Worm (Caenorhabditis elegans) whole organism, L4 larva: ENCODE data around the gene acdh-6.

Experiments used
- F26F4.8 ChIP-seq: fragments of 200-800 bp; sonication (Bioruptor generic); conservative IDR thresholded peaks from 2 replicates; pipeline ENCODE4 v1.3.6; 2022; ENCODE audit warnings: missing genetic modification characterization, missing compliant biosample characterization
- F37D6.2 ChIP-seq: sonication (generic microtip); optimal IDR thresholded peaks from 2 replicates; lab custom pipeline; 2016; ENCODE audit warnings: mild to moderate bottlenecking, missing genetic modification characterization, missing compliant biosample characterization
- F49E8.2 ChIP-seq: sonication (generic microtip); optimal IDR thresholded peaks from 2 replicates; lab custom pipeline; 2016; ENCODE audit warnings: missing compliant biosample characterization, mild to moderate bottlenecking, missing genetic modification characterization, borderline replicate concordance
- ZK337.2 ChIP-seq: fragments of 200-800 bp; sonication (Bioruptor generic); IDR thresholded peaks from 2 replicates; pipeline ENCODE4 v1.3.6; 2022; ENCODE audit warnings: missing genetic modification reagents, missing genetic modification characterization, missing compliant biosample characterization
- aha-1 ChIP-seq: fragments of 150-350 bp; peaks from one replicate; lab custom pipeline; 2014; ENCODE audit warnings: missing biosample characterization, missing genetic modification characterization
- attf-4 ChIP-seq: sonication (generic microtip); optimal IDR thresholded peaks from 3 replicates; lab custom pipeline; 2017; ENCODE audit warnings: missing biosample characterization, missing genetic modification characterization
- ceh-20 ChIP-seq: fragments of 200-800 bp; sonication (Bioruptor generic); IDR thresholded peaks from 2 replicates; pipeline ENCODE4 v1.3.6; 2022; ENCODE audit warnings: missing genetic modification reagents, missing genetic modification characterization, missing compliant biosample characterization
- ctbp-1 ChIP-seq: fragments of 200-800 bp; sonication (Bioruptor generic); IDR thresholded peaks from 2 replicates; pipeline ENCODE4 v1.3.6; 2022; ENCODE audit warnings: missing genetic modification reagents, missing genetic modification characterization, missing compliant biosample characterization
- daf-19 ChIP-seq: fragments of 200-800 bp; sonication (Bioruptor generic); conservative IDR thresholded peaks from 2 replicates; pipeline ENCODE4 v1.3.6; 2022; ENCODE audit warnings: missing genetic modification characterization, missing compliant biosample characterization
- daf-8 ChIP-seq: fragments of 200-800 bp; sonication (Bioruptor generic); IDR thresholded peaks from 2 replicates; pipeline ENCODE4 v1.3.6; 2022; ENCODE audit warnings: missing genetic modification characterization, missing compliant biosample characterization
- dmd-8 ChIP-seq: fragments of 200-800 bp; sonication (Bioruptor generic); IDR thresholded peaks from 2 replicates; pipeline ENCODE4 v1.3.6; 2022; ENCODE audit warnings: missing genetic modification characterization, missing compliant biosample characterization
- dmd-9 ChIP-seq: fragments of 200-800 bp; sonication (Bioruptor generic); IDR thresholded peaks from 2 replicates; pipeline ENCODE4 v1.3.6; 2022; ENCODE audit warnings: missing genetic modification reagents, missing genetic modification characterization, missing compliant biosample characterization
- fkh-10 ChIP-seq: fragments of 150-350 bp; optimal IDR thresholded peaks from 2 replicates; lab custom pipeline; 2014; ENCODE audit warnings: missing biosample characterization, missing genetic modification reagents, missing genetic modification characterization
- gei-8 ChIP-seq: fragments of 200-800 bp; sonication (Bioruptor generic); optimal IDR thresholded peaks from 2 replicates; lab custom pipeline; 2018; ENCODE audit warnings: mild to moderate bottlenecking, missing genetic modification characterization, missing compliant biosample characterization
- lin-1 ChIP-seq: fragments of 200-800 bp; sonication (Bioruptor generic); IDR thresholded peaks from 2 replicates; pipeline ENCODE4 v1.3.6; 2022; ENCODE audit warnings: missing genetic modification reagents, missing genetic modification characterization, missing compliant biosample characterization
- lin-29 ChIP-seq: fragments of 200-800 bp; sonication (Bioruptor generic); IDR thresholded peaks from 2 replicates; pipeline ENCODE4 v1.3.6; 2022; ENCODE audit warnings: missing genetic modification reagents, missing genetic modification characterization, missing compliant biosample characterization
- lir-3 ChIP-seq: sonication (generic microtip); optimal IDR thresholded peaks from 2 replicates; lab custom pipeline; 2016; ENCODE audit warnings: mild to moderate bottlenecking, missing genetic modification characterization, missing compliant biosample characterization
- madf-9 ChIP-seq: fragments of 200-800 bp; sonication (Bioruptor generic); conservative IDR thresholded peaks from 2 replicates; pipeline ENCODE4 v1.3.6; 2022; ENCODE audit warnings: missing genetic modification reagents, missing genetic modification characterization, missing compliant biosample characterization
- mxl-2 ChIP-seq: fragments of 200-800 bp; sonication (Bioruptor generic); conservative IDR thresholded peaks from 2 replicates; pipeline ENCODE4 v1.3.6; 2022; ENCODE audit warnings: missing genetic modification reagents, missing genetic modification characterization, missing compliant biosample characterization
- nhr-10 ChIP-seq: fragments of 150-350 bp; optimal IDR thresholded peaks from 2 replicates; lab custom pipeline; 2014; ENCODE audit warnings: missing biosample characterization, missing genetic modification characterization
- nhr-111 ChIP-seq: fragments of 200-800 bp; sonication (Bioruptor generic); optimal IDR thresholded peaks from 2 replicates; lab custom pipeline; 2018; ENCODE audit warnings: mild to moderate bottlenecking, missing genetic modification characterization, missing compliant biosample characterization
- nhr-28 ChIP-seq: fragments of 150-350 bp; optimal IDR thresholded peaks from 2 replicates; lab custom pipeline; 2014; ENCODE audit warnings: missing biosample characterization, missing genetic modification characterization
- nhr-48 ChIP-seq: sonication (generic microtip); optimal IDR thresholded peaks from 2 replicates; lab custom pipeline; 2016; ENCODE audit warnings: mild to moderate bottlenecking, missing genetic modification characterization, missing compliant biosample characterization
- rbr-2 ChIP-seq: sonication (generic microtip); optimal IDR thresholded peaks from 2 replicates; lab custom pipeline; 2016; ENCODE audit warnings: missing genotype, missing genetic modification characterization, missing compliant biosample characterization
- sdz-12 ChIP-seq: fragments of 200-800 bp; sonication (Bioruptor generic); optimal IDR thresholded peaks from 2 replicates; lab custom pipeline; 2018; ENCODE audit warnings: mild to moderate bottlenecking, missing genetic modification characterization, missing compliant biosample characterization
- skn-1 ChIP-seq: fragments of 150-350 bp; optimal IDR thresholded peaks from 2 replicates; lab custom pipeline; 2014; ENCODE audit warnings: missing biosample characterization, missing genetic modification characterization
- spr-1 ChIP-seq: sonication (generic microtip); optimal IDR thresholded peaks from 2 replicates; lab custom pipeline; 2016; ENCODE audit warnings: mild to moderate bottlenecking, missing genetic modification characterization, missing compliant biosample characterization
- unc-62 ChIP-seq, 3 experiments: fragments of 150-350 bp in 1 of 3; sonication (generic microtip); optimal IDR thresholded peaks in 2 of 3; peaks in 1 of 3; 1 replicate in 1 of 3; 2 replicates in 2 of 3; lab custom pipeline; 2014 to 2017; ENCODE audit warnings: missing biosample characterization in 3 of 3, missing genetic modification characterization in 3 of 3, missing genetic modification reagents in 3 of 3, missing genotype in 1 of 3
- zip-2 ChIP-seq: fragments of 150-350 bp; optimal IDR thresholded peaks from 2 replicates; lab custom pipeline; 2014; ENCODE audit warnings: missing biosample characterization, missing genetic modification characterization

acdh-6 gene

ce11 chrIII:8575359-8576101 is 14.6 kb downstream of the acdh-6 start:
- TF ChIP-seq nhr-28 (tag; lab: Kevin White, UChicago) (peak; percentile 15), aha-1 (peak; percentile 67), lir-3 (tag; lab: Kevin White, UChicago) (no peak), unc-62 (GFP tag; optimal IDR thresholded peaks at IDR 0.05 in 1 of 2; lab: Kevin White, UChicago) (peak in 1 of 2 experiments; percentile 72), unc-62 (tag; optimal IDR thresholded peaks at IDR 0.05; lab: Kevin White, UChicago) (no peak)

ce11 chrIII:8577534-8577933 is 16.6 kb downstream of the acdh-6 start:
- no peak for TF ChIP-seq nhr-111
- no peak for TF ChIP-seq F26F4.8
- no peak for TF ChIP-seq daf-19 (GFP tag; lab: Robert Waterston, UW)
- no peak for TF ChIP-seq madf-9 (GFP tag; lab: Robert Waterston, UW)
- no peak for TF ChIP-seq dmd-9 (GFP tag; lab: Robert Waterston, UW)
- TF ChIP-seq ZK337.2 (GFP tag; lab: Robert Waterston, UW), result no peak
- TF ChIP-seq sdz-12, result no peak
- TF ChIP-seq mxl-2 (GFP tag; lab: Robert Waterston, UW), result no peak
- TF ChIP-seq skn-1 (tag; lab: Kevin White, UChicago), result no peak
- TF ChIP-seq zip-2 (tag; lab: Kevin White, UChicago), result no peak

- TF ChIP-seq lin-1, result no peak
- TF ChIP-seq lin-29 (GFP tag; lab: Robert Waterston, UW), result no peak
- TF ChIP-seq nhr-48 (tag; lab: Kevin White, UChicago), result no peak
- TF ChIP-seq daf-8 (GFP tag; lab: Robert Waterston, UW), result no peak
- TF ChIP-seq nhr-10 (tag; lab: Kevin White, UChicago), result no peak
- peak in 1 of 2 experiments; percentile 83 for TF ChIP-seq unc-62 (GFP tag; optimal IDR thresholded peaks at IDR 0.05 in 1 of 2; lab: Kevin White, UChicago)
- no peak for TF ChIP-seq unc-62 (tag; optimal IDR thresholded peaks at IDR 0.05; lab: Kevin White, UChicago)
- no peak for TF ChIP-seq attf-4 (tag; lab: Kevin White, UChicago)
- TF ChIP-seq aha-1, result peak; percentile 5
- no peak for TF ChIP-seq spr-1 (tag; lab: Kevin White, UChicago)
Observed at ce11 chrIII:8578381-8578780, 17.4 kb downstream of the acdh-6 start.

ce11 chrIII:8579367-8579766 is 18.4 kb downstream of the acdh-6 start:
- TF ChIP-seq gei-8 (GFP tag; lab: Kevin White, UChicago), result no peak
- 0 out of 2 replicates have a peak, but pooled peaks have one; percentile 36 for TF ChIP-seq ctbp-1 (GFP tag; lab: Robert Waterston, UW)
- TF ChIP-seq dmd-8 (GFP tag; lab: Robert Waterston, UW), result no peak
- TF ChIP-seq aha-1, result peak; percentile 93
- TF ChIP-seq, all 104 proteins: peak for 2

ce11 chrIII:8580802-8581201 is 19.9 kb downstream of the acdh-6 start, which contains the start of gene doxa-1:
Gene doxa-1 (plus strand): TSS chrIII:8581102.
- TF ChIP-seq ceh-20 (GFP tag; lab: Robert Waterston, UW) (no peak), unc-62 (GFP tag; optimal IDR thresholded peaks at IDR 0.05 in 1 of 2; lab: Kevin White, UChicago) (peak in 1 of 2 experiments; percentile 87), unc-62 (tag; optimal IDR thresholded peaks at IDR 0.05; lab: Kevin White, UChicago) (no peak), rbr-2 (tag; lab: Kevin White, UChicago) (no peak), aha-1 (peak; percentile 11)

- TF ChIP-seq dmd-9 (GFP tag; lab: Robert Waterston, UW), result no peak
- TF ChIP-seq ctbp-1 (GFP tag; lab: Robert Waterston, UW), result 0 out of 2 replicates have a peak, but pooled peaks have one; percentile 25
- TF ChIP-seq fkh-10 (GFP tag; lab: Kevin White, UChicago), result peak; percentile 92
- peak; percentile 91 for TF ChIP-seq aha-1
- TF ChIP-seq F49E8.2 (tag; lab: Kevin White, UChicago), result no peak
- TF ChIP-seq F37D6.2 (tag; lab: Kevin White, UChicago), result no peak
Observed at ce11 chrIII:8588592-8589153, 27.7 kb downstream of the acdh-6 start, which contains the start of gene glr-1. Gene glr-1 (minus strand): TSS chrIII:8588642.
